Worm (Caenorhabditis elegans) whole organism, young adult: ENCODE results near the gene lido-12.

Source experiments
- B0035.1 ChIP-seq: sonication (generic microtip); optimal IDR thresholded peaks from 2 replicates; lab custom pipeline; 2016; ENCODE audit warnings: missing genetic modification characterization, mild to moderate bottlenecking, missing compliant biosample characterization, missing genotype, missing genetic modification reagents
- C17E4.6 ChIP-seq: fragments of 200-800 bp; sonication (Bioruptor generic); IDR thresholded peaks from 2 replicates; pipeline ENCODE4 v1.3.6; 2022; ENCODE audit warnings: missing genetic modification reagents, missing genetic modification characterization, missing compliant biosample characterization
- Y53F4B.3 ChIP-seq: fragments of 200-800 bp; sonication (Bioruptor generic); IDR thresholded peaks from 2 replicates; pipeline ENCODE4 v1.3.6; 2022; ENCODE audit warnings: missing genetic modification reagents, missing genetic modification characterization, missing compliant biosample characterization
- Y53G8AR.9 ChIP-seq: fragments of 200-800 bp; sonication (Bioruptor generic); conservative IDR thresholded peaks from 2 replicates; pipeline ENCODE4 v1.3.6; 2022; ENCODE audit warnings: missing genetic modification reagents, missing genetic modification characterization, missing compliant biosample characterization
- bed-1 ChIP-seq: fragments of 200-800 bp; sonication (Bioruptor generic); IDR thresholded peaks from 2 replicates; pipeline ENCODE4 v1.3.6; 2022; ENCODE audit warnings: missing genetic modification reagents, missing genetic modification characterization, missing compliant biosample characterization
- ceh-100 ChIP-seq: fragments of 200-800 bp; sonication (Bioruptor generic); IDR thresholded peaks from 2 replicates; pipeline ENCODE4 v1.3.6; 2022; ENCODE audit warnings: missing genetic modification reagents, missing genetic modification characterization, missing compliant biosample characterization
- ceh-40 ChIP-seq: fragments of 200-800 bp; sonication (Bioruptor generic); IDR thresholded peaks from 2 replicates; pipeline ENCODE4 v1.3.6; 2022; ENCODE audit warnings: missing genetic modification characterization, missing compliant biosample characterization
- him-1 ChIP-seq: sonication (generic microtip); optimal IDR thresholded peaks from 2 replicates; lab custom pipeline; 2016; ENCODE audit warnings: missing genotype, missing genetic modification reagents, missing genetic modification characterization, missing compliant biosample characterization
- lag-1 ChIP-seq: fragments of 200-800 bp; sonication (Bioruptor generic); IDR thresholded peaks from 2 replicates; pipeline ENCODE4 v1.3.6; 2022; ENCODE audit warnings: missing genetic modification reagents, missing genetic modification characterization, missing compliant biosample characterization
- mcd-1 ChIP-seq: fragments of 200-800 bp; sonication (Bioruptor generic); IDR thresholded peaks from 2 replicates; pipeline ENCODE4 v1.3.6; 2022; ENCODE audit warnings: missing genetic modification reagents, missing genetic modification characterization, missing compliant biosample characterization
- nfya-2 ChIP-seq: fragments of 200-800 bp; sonication (Bioruptor generic); IDR thresholded peaks from 2 replicates; pipeline ENCODE4 v1.3.6; 2022; ENCODE audit warnings: missing genetic modification reagents, missing genetic modification characterization, missing compliant biosample characterization
- unc-130 ChIP-seq: sonication (generic microtip); optimal IDR thresholded peaks from 2 replicates; lab custom pipeline; 2016; ENCODE audit warnings: missing genetic modification reagents, missing genetic modification characterization, missing compliant biosample characterization
- ztf-25 ChIP-seq: fragments of 200-800 bp; sonication (Bioruptor generic); IDR thresholded peaks from 2 replicates; pipeline ENCODE4 v1.3.6; 2022; ENCODE audit warnings: missing genetic modification reagents, missing genetic modification characterization, missing compliant biosample characterization

DNA sequence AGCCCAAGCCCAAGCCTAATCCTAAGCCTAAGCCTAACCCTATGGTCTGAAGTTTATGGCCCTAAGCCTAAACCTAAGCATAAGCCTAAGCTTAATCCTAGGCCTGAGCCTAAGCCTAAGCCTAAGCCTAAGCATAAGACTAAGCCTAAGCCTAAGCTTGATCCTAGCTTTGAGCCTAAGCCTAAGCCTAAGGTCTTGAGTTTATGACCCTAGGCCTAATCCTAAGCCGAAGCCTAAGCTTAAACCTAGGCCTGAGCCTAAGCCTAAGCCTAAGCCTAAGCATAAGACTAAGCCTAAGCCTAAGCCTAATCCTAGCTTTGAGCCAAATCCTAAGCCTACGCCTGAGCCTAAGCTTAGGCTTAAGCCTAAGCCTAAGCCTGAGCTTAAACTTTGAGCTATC, 26.5 kb upstream of the lido-12 start:
- no peak for TF ChIP-seq bed-1
- TF ChIP-seq Y53G8AR.9 (GFP tag; lab: Robert Waterston, UW) = no peak
- TF ChIP-seq ceh-40 (GFP tag; lab: Robert Waterston, UW) = no peak
- TF ChIP-seq ztf-25 (GFP tag; lab: Robert Waterston, UW) = no peak
- TF ChIP-seq Y53F4B.3 (GFP tag; lab: Robert Waterston, UW) = no peak
- TF ChIP-seq him-1 (tag; lab: Kevin White, UChicago) = no peak
- TF ChIP-seq lag-1 (GFP tag; lab: Robert Waterston, UW) = no peak
- no peak for TF ChIP-seq C17E4.6 (GFP tag; lab: Robert Waterston, UW)
- TF ChIP-seq B0035.1 (tag; lab: Kevin White, UChicago) = no peak
- no peak for TF ChIP-seq nfya-2 (GFP tag; lab: Robert Waterston, UW)
- TF ChIP-seq unc-130 (GFP tag; lab: Kevin White, UChicago) = no peak
- TF ChIP-seq ceh-100 = no peak
- no peak for TF ChIP-seq mcd-1 (GFP tag; lab: Robert Waterston, UW)
